Comparison of ENCODE assay signal across 4 fruit fly cellular contexts in genomic region chr3L:15518344-15518743, dm6.
A peak's percentile ranks its signal among the peaks of the same experiment; 100 is the strongest.
TF ChIP-seq lines count a peak whose summit lies in the region.

No protein-coding gene starts in this region.

- no peak for TF ChIP-seq CTCF in whole organism, embryonic (GFP tag; optimal IDR thresholded peaks at IDR 0.05; lab: Kevin White, UChicago)

TF ChIP-seq in whole organism, adult, 20 proteins besides CTCF, POLR2A, EP300 and RAD21:
- TF ChIP-seq CG1620 (GFP tag; optimal IDR thresholded peaks at IDR 0.05; lab: Kevin White, UChicago) (no peak), bab1 (GFP tag; optimal IDR thresholded peaks at IDR 0.05; lab: Kevin White, UChicago) (no peak), cic (GFP tag; optimal IDR thresholded peaks at IDR 0.05; lab: Kevin White, UChicago) (peak; percentile 33), tj (GFP tag; optimal IDR thresholded peaks at IDR 0.05; lab: Kevin White, UChicago) (no peak), kay (GFP tag; lab: Kevin White, UChicago; ENCODE audit: borderline replicate concordance) (peak; percentile 8), CG7101 (tag; optimal IDR thresholded peaks at IDR 0.05; lab: Kevin White, UChicago) (no peak), Mnt (GFP tag; optimal IDR thresholded peaks at IDR 0.05; lab: Kevin White, UChicago) (peak; percentile 35), Hr96 (GFP tag; optimal IDR thresholded peaks at IDR 0.05; lab: Kevin White, UChicago) (no peak)

TF ChIP-seq in whole organism, embryonic, 481 proteins besides CTCF, POLR2A, EP300 and RAD21 (continues in another document):
- TF ChIP-seq Lhr (GFP tag; optimal IDR thresholded peaks at IDR 0.05; lab: Kevin White, UChicago): no peak
- TF ChIP-seq Kr (GFP tag; optimal IDR thresholded peaks at IDR 0.05; lab: Kevin White, UChicago): no peak
- no peak for TF ChIP-seq sna (GFP tag; IDR thresholded peaks at IDR 0.05; lab: Robert Waterston, UW; ENCODE audit: partially characterized antibody)
- peak; percentile 32 for TF ChIP-seq CG15601 (tag; optimal IDR thresholded peaks at IDR 0.05; lab: Kevin White, UChicago)
- TF ChIP-seq GATAe (GFP tag; conservative IDR thresholded peaks at IDR 0.05; lab: Robert Waterston, UW): peak; percentile 42
- no peak for TF ChIP-seq Dip2 (GFP tag; IDR thresholded peaks at IDR 0.05; lab: Robert Waterston, UW)
- peak; percentile 12 for TF ChIP-seq CG34376 (GFP tag; optimal IDR thresholded peaks at IDR 0.05; lab: Kevin White, UChicago)
- TF ChIP-seq psq (GFP tag; optimal IDR thresholded peaks at IDR 0.05; lab: Kevin White, UChicago): no peak
- peak; percentile 63 for TF ChIP-seq mirr (GFP tag; optimal IDR thresholded peaks at IDR 0.05; lab: Kevin White, UChicago)
- no peak for TF ChIP-seq Ptx1 (GFP tag; IDR thresholded peaks at IDR 0.05; lab: Robert Waterston, UW)
- peak; percentile 4 for TF ChIP-seq lab (GFP tag; optimal IDR thresholded peaks at IDR 0.05; lab: Kevin White, UChicago)
- no peak for TF ChIP-seq wek (GFP tag; optimal IDR thresholded peaks at IDR 0.05; lab: Kevin White, UChicago)
- no peak for TF ChIP-seq NC2α (GFP tag; optimal IDR thresholded peaks at IDR 0.05; lab: Kevin White, UChicago)
- no peak for TF ChIP-seq CG31441 (GFP tag; IDR thresholded peaks at IDR 0.05; lab: Robert Waterston, UW)
- peak; percentile 29 for TF ChIP-seq Med (GFP tag; lab: Kevin White, UChicago)
- no peak for TF ChIP-seq cg (GFP tag; optimal IDR thresholded peaks at IDR 0.05; lab: Kevin White, UChicago)
- no peak for TF ChIP-seq CG12659 (GFP tag; optimal IDR thresholded peaks at IDR 0.05; lab: Kevin White, UChicago)
- no peak for TF ChIP-seq CG4328 (GFP tag; optimal IDR thresholded peaks at IDR 0.05; lab: Kevin White, UChicago)
- TF ChIP-seq stc (GFP tag; IDR thresholded peaks at IDR 0.05; lab: Robert Waterston, UW): 0 out of 2 replicates have a peak, but pooled peaks have one; percentile 19
- no peak for TF ChIP-seq CG8290 (GFP tag; optimal IDR thresholded peaks at IDR 0.05; lab: Kevin White, UChicago)
- TF ChIP-seq CG8290 (tag; optimal IDR thresholded peaks at IDR 0.05; lab: Kevin White, UChicago): peak in 1 of 2 experiments; percentile 17
- TF ChIP-seq gt (GFP tag; IDR thresholded peaks at IDR 0.05; lab: Robert Waterston, UW): no peak
- peak; percentile 3 for TF ChIP-seq sug (tag; optimal IDR thresholded peaks at IDR 0.05; lab: Kevin White, UChicago)
- no peak for TF ChIP-seq CG3281 (GFP tag; optimal IDR thresholded peaks at IDR 0.05; lab: Kevin White, UChicago)
- no peak for TF ChIP-seq tap (tag; optimal IDR thresholded peaks at IDR 0.05; lab: Kevin White, UChicago)
- peak; percentile 76 for TF ChIP-seq exex (tag; optimal IDR thresholded peaks at IDR 0.05; lab: Kevin White, UChicago)
- no peak for TF ChIP-seq crp (GFP tag; optimal IDR thresholded peaks at IDR 0.05; lab: Kevin White, UChicago)
- TF ChIP-seq CG3726 (GFP tag; IDR thresholded peaks at IDR 0.05; lab: Robert Waterston, UW): no peak
- TF ChIP-seq CG2199 (GFP tag; IDR thresholded peaks at IDR 0.05; lab: Robert Waterston, UW): 0 out of 3 replicates have a peak, but pooled peaks have one; percentile 56

TF ChIP-seq in whole organism, prepupa, 60 proteins besides CTCF, POLR2A, EP300 and RAD21:
- peak; percentile 38 for TF ChIP-seq vri (GFP tag; optimal IDR thresholded peaks at IDR 0.05; lab: Kevin White, UChicago)
- TF ChIP-seq Hr38 (GFP tag; optimal IDR thresholded peaks at IDR 0.05; lab: Kevin White, UChicago): no peak
- no peak for TF ChIP-seq achi (GFP tag; optimal IDR thresholded peaks at IDR 0.05; lab: Kevin White, UChicago)
- no peak for TF ChIP-seq fkh (GFP tag; optimal IDR thresholded peaks at IDR 0.05; lab: Kevin White, UChicago)
- no peak for TF ChIP-seq CG9139 (GFP tag; optimal IDR thresholded peaks at IDR 0.05; lab: Kevin White, UChicago)

TF ChIP-seq in whole organism, wandering third instar larva, 38 proteins besides CTCF, POLR2A, EP300 and RAD21:
- TF ChIP-seq CG9705 (GFP tag; optimal IDR thresholded peaks at IDR 0.05; lab: Kevin White, UChicago) (no peak), Rel (GFP tag; optimal IDR thresholded peaks at IDR 0.05; lab: Kevin White, UChicago) (no peak), Rel (tag; optimal IDR thresholded peaks at IDR 0.05; lab: Kevin White, UChicago) (peak; percentile 45)
